Fruit fly (Drosophila melanogaster) whole organism, prepupa: ENCODE results near the gene CG5342.

Source experiments
- CG11762 ChIP-seq: fragments of 200-800 bp; sonication (Bioruptor generic); optimal IDR thresholded peaks from 3 replicates; lab custom pipeline; 2016; ENCODE audit warnings: missing biosample characterization, missing genetic modification characterization; ENCODE audit not compliant: insufficient read depth
- CG15336 ChIP-seq: fragments of 200-800 bp; sonication (Bioruptor generic); IDR thresholded peaks from 2 replicates; pipeline ENCODE4 v1.3.6; 2022; ENCODE audit warnings: missing biosample characterization, missing genetic modification characterization
- CG4318 ChIP-seq: fragments of 200-800 bp; sonication (Bioruptor generic); optimal IDR thresholded peaks from 3 replicates; lab custom pipeline; 2017; ENCODE audit warnings: missing biosample characterization, mild to moderate bottlenecking, missing genetic modification characterization
- CG6854 ChIP-seq: fragments of 200-800 bp; sonication (Bioruptor generic); optimal IDR thresholded peaks from 2 replicates; lab custom pipeline; 2017; ENCODE audit warnings: missing biosample characterization, mild to moderate bottlenecking, missing genetic modification characterization
- Lpt ChIP-seq: fragments of 200-800 bp; sonication (Bioruptor generic); optimal IDR thresholded peaks from 3 replicates; lab custom pipeline; 2016; ENCODE audit warnings: missing biosample characterization, missing genetic modification characterization
- fd59A ChIP-seq: fragments of 200-800 bp; sonication (Bioruptor generic); optimal IDR thresholded peaks from 2 replicates; lab custom pipeline; 2017; ENCODE audit warnings: missing biosample characterization, mild to moderate bottlenecking, missing genetic modification characterization, missing genetic modification reagents
- pdm3 ChIP-seq: fragments of 200-800 bp; sonication (Bioruptor generic); optimal IDR thresholded peaks from 3 replicates; lab custom pipeline; 2016; ENCODE audit warnings: missing biosample characterization, missing genetic modification characterization
- spab ChIP-seq: fragments of 200-800 bp; sonication (Bioruptor generic); optimal IDR thresholded peaks from 2 replicates; lab custom pipeline; 2017; ENCODE audit warnings: missing biosample characterization, mild to moderate bottlenecking, missing genetic modification characterization, missing genetic modification reagents

DNA sequence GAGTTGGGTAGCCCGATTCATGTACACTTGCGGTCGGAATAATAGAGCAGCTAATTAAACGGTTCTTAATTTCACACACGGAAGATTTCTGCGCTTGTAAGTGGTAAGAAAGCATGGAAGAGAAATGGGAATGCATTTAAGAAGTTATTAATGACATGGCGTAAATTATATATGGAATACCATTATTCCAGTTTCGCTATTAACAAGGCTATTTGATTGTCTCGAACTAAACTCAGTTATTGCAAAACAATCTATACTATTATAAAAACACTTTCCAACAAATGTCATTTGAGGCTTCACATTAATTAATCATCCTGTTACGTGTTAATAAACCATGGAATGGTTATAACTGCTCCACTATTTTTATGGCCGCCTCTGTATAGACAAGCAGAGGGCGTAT lies 37.6 kb downstream of the CG5342 start:
- TF ChIP-seq spab (GFP tag; lab: Kevin White, UChicago) (peak; percentile 15), pdm3 (GFP tag; lab: Kevin White, UChicago) (peak; percentile 9), fd59A (GFP tag; lab: Kevin White, UChicago) (peak; percentile 20), CG4318 (GFP tag; lab: Kevin White, UChicago) (peak; percentile 35), CG11762 (GFP tag; lab: Kevin White, UChicago) (peak; percentile 34), Lpt (GFP tag; lab: Kevin White, UChicago) (no peak), CG6854 (no peak), CG15336 (GFP tag; lab: Robert Waterston, UW) (peak; percentile 55)
